Fruit fly (Drosophila melanogaster) whole organism, embryonic: ENCODE data around the gene Kdm3.

ENCODE experiments used
- Atf-2 ChIP-seq: fragments of 200-800 bp; sonication (Bioruptor generic); optimal IDR thresholded peaks from 2 replicates; lab custom pipeline; 2016; ENCODE audit warnings: missing biosample characterization, missing genetic modification characterization
- CG11093 ChIP-seq: fragments of 200-800 bp; sonication (Bioruptor generic); IDR thresholded peaks from 3 replicates; pipeline ENCODE4 v1.3.6; 2022; ENCODE audit warnings: missing biosample characterization, missing genetic modification characterization
- CG15269 ChIP-seq: fragments of 200-800 bp; sonication (Bioruptor generic); optimal IDR thresholded peaks from 2 replicates; lab custom pipeline; 2018; ENCODE audit warnings: missing biosample characterization, mild to moderate bottlenecking, missing genetic modification characterization, moderate library complexity
- CG15479 ChIP-seq: fragments of 200-800 bp; sonication (Bioruptor generic); optimal IDR thresholded peaks from 3 replicates; lab custom pipeline; 2019; ENCODE audit warnings: missing biosample characterization, mild to moderate bottlenecking, missing genetic modification characterization, moderate library complexity
- CG17361 ChIP-seq: fragments of 200-800 bp; sonication (Bioruptor generic); IDR thresholded peaks from 3 replicates; pipeline ENCODE4 v1.3.6; 2022; ENCODE audit warnings: missing biosample characterization, missing genetic modification characterization
- CG17568 ChIP-seq: fragments of 200-800 bp; sonication (Bioruptor generic); optimal IDR thresholded peaks from 2 replicates; lab custom pipeline; 2018; ENCODE audit warnings: missing biosample characterization, mild to moderate bottlenecking, missing genetic modification characterization, moderate library complexity
- CG18476 ChIP-seq: fragments of 200-800 bp; sonication (Bioruptor generic); optimal IDR thresholded peaks from 2 replicates; lab custom pipeline; 2016; ENCODE audit warnings: missing biosample characterization, mild to moderate bottlenecking, missing genetic modification characterization
- CG4328 ChIP-seq: fragments of 200-800 bp; sonication (Bioruptor generic); optimal IDR thresholded peaks from 3 replicates; lab custom pipeline; 2017; ENCODE audit warnings: missing biosample characterization, missing genetic modification reagents, missing genetic modification characterization
- CG4404 ChIP-seq: fragments of 200-800 bp; sonication (Bioruptor generic); IDR thresholded peaks from 2 replicates; pipeline ENCODE4 v1.3.6; 2022; ENCODE audit warnings: missing biosample characterization, missing genetic modification characterization
- CG6272 ChIP-seq: fragments of 200-800 bp; sonication (Bioruptor generic); IDR thresholded peaks from 2 replicates; pipeline ENCODE4 v1.3.6; 2022; ENCODE audit warnings: missing biosample characterization, missing genetic modification characterization
- CG7963 ChIP-seq: fragments of 200-800 bp; sonication (Bioruptor generic); IDR thresholded peaks from 3 replicates; pipeline ENCODE4 v1.3.6; 2022; ENCODE audit warnings: missing biosample characterization, missing genetic modification characterization; ENCODE audit not compliant: partially characterized antibody
- CG8290 ChIP-seq, 3 experiments: fragments of 200-800 bp; sonication (Bioruptor generic); optimal IDR thresholded peaks; 2 replicates each; lab custom pipeline; 2016 to 2019; ENCODE audit warnings: missing biosample characterization in 3 of 3, missing genetic modification characterization in 3 of 3, mild to moderate bottlenecking in 2 of 3, moderate library complexity in 1 of 3
- CG8359 ChIP-seq: fragments of 200-800 bp; sonication (Bioruptor generic); optimal IDR thresholded peaks from 2 replicates; lab custom pipeline; 2017; ENCODE audit warnings: missing biosample characterization, mild to moderate bottlenecking, missing genetic modification characterization, borderline replicate concordance
- CG9215 ChIP-seq: fragments of 200-800 bp; sonication (Bioruptor generic); IDR thresholded peaks from 2 replicates; pipeline ENCODE4 v1.3.6; 2022; ENCODE audit warnings: missing biosample characterization, missing genetic modification characterization
- CkIIα-i1 ChIP-seq: fragments of 200-800 bp; sonication (Bioruptor generic); IDR thresholded peaks from 2 replicates; pipeline ENCODE4 v1.3.6; 2022; ENCODE audit warnings: missing biosample characterization, missing genetic modification characterization
- D19A ChIP-seq: fragments of 200-800 bp; optimal IDR thresholded peaks from 3 replicates; lab custom pipeline; 2019; ENCODE audit warnings: missing biosample characterization, mild to moderate bottlenecking, missing genetic modification characterization, moderate library complexity
- Dll ChIP-seq: fragments of 200-800 bp; sonication (Bioruptor generic); IDR thresholded peaks from 4 replicates; pipeline ENCODE4 v1.3.6; 2022; ENCODE audit warnings: missing biosample characterization, missing genetic modification characterization; ENCODE audit not compliant: partially characterized antibody
- Dp ChIP-seq: fragments of 200-800 bp; sonication (Bioruptor generic); optimal IDR thresholded peaks from 2 replicates; lab custom pipeline; 2018; ENCODE audit warnings: missing biosample characterization, mild to moderate bottlenecking, missing genetic modification characterization, moderate library complexity
- ERR ChIP-seq: fragments of 200-800 bp; sonication (Bioruptor generic); optimal IDR thresholded peaks from 2 replicates; lab custom pipeline; 2016; ENCODE audit warnings: missing biosample characterization, missing genetic modification characterization
- Fer3 ChIP-seq: fragments of 200-800 bp; sonication (Bioruptor generic); optimal IDR thresholded peaks from 2 replicates; lab custom pipeline; 2018; ENCODE audit warnings: missing biosample characterization, mild to moderate bottlenecking, missing genetic modification characterization, moderate library complexity
- H15 ChIP-seq: fragments of 200-800 bp; sonication (Bioruptor generic); IDR thresholded peaks from 3 replicates; pipeline ENCODE4 v1.3.6; 2022; ENCODE audit warnings: missing biosample characterization, missing genetic modification characterization
- Hsf ChIP-seq: fragments of 200-800 bp; sonication (Bioruptor generic); optimal IDR thresholded peaks from 3 replicates; lab custom pipeline; 2016; ENCODE audit warnings: missing biosample characterization, missing genetic modification characterization
- Med ChIP-seq: fragments of 200-800 bp; sonication (Bioruptor generic); peaks from one replicate; lab custom pipeline; 2016; ENCODE audit warnings: missing biosample characterization, missing genetic modification characterization, mild to moderate bottlenecking, inconsistent platforms, moderate library complexity
- Oaz ChIP-seq: fragments of 200-800 bp; sonication (Bioruptor generic); IDR thresholded peaks from 2 replicates; pipeline ENCODE4 v1.3.6; 2022; ENCODE audit warnings: missing biosample characterization, missing genetic modification characterization
- Ptx1 ChIP-seq: fragments of 200-800 bp; sonication (Bioruptor generic); IDR thresholded peaks from 2 replicates; pipeline ENCODE4 v1.3.6; 2022; ENCODE audit warnings: missing biosample characterization, missing genetic modification characterization
- Sox100B ChIP-seq: fragments of 200-800 bp; sonication (Bioruptor generic); optimal IDR thresholded peaks from 3 replicates; lab custom pipeline; 2018; ENCODE audit warnings: missing biosample characterization, mild to moderate bottlenecking, missing genetic modification characterization
- Sox102F ChIP-seq: fragments of 200-800 bp; sonication (Bioruptor generic); optimal IDR thresholded peaks from 2 replicates; lab custom pipeline; 2018; ENCODE audit warnings: missing biosample characterization, mild to moderate bottlenecking, missing genetic modification characterization, moderate library complexity
- Spps ChIP-seq: fragments of 200-800 bp; sonication (Bioruptor generic); optimal IDR thresholded peaks from 2 replicates; lab custom pipeline; 2018; ENCODE audit warnings: missing biosample characterization, mild to moderate bottlenecking, missing genetic modification characterization
- YL-1 ChIP-seq: fragments of 200-800 bp; sonication (Bioruptor generic); optimal IDR thresholded peaks from 3 replicates; lab custom pipeline; 2017; ENCODE audit warnings: missing biosample characterization, mild to moderate bottlenecking, missing genetic modification characterization
- bigmax ChIP-seq: fragments of 200-800 bp; sonication (Bioruptor generic); optimal IDR thresholded peaks from 2 replicates; lab custom pipeline; 2018; ENCODE audit warnings: missing biosample characterization, mild to moderate bottlenecking, missing genetic modification characterization
- crp ChIP-seq, 2 experiments: fragments of 200-800 bp; sonication (Bioruptor generic); optimal IDR thresholded peaks; 2 replicates in 1 of 2; 3 replicates in 1 of 2; lab custom pipeline; 2017; ENCODE audit warnings: missing biosample characterization in 2 of 2, missing genetic modification characterization in 2 of 2, mild to moderate bottlenecking in 1 of 2, moderate library complexity in 1 of 2
- emc ChIP-seq: fragments of 200-800 bp; sonication (Bioruptor generic); optimal IDR thresholded peaks from 2 replicates; lab custom pipeline; 2016; ENCODE audit warnings: missing biosample characterization, missing genetic modification characterization
- fd96Cb ChIP-seq: fragments of 200-800 bp; sonication (Bioruptor generic); optimal IDR thresholded peaks from 2 replicates; lab custom pipeline; 2018; ENCODE audit warnings: missing biosample characterization, mild to moderate bottlenecking, missing genetic modification characterization, moderate library complexity
- gro ChIP-seq: fragments of 200-800 bp; sonication (Bioruptor generic); optimal IDR thresholded peaks from 2 replicates; lab custom pipeline; 2016; ENCODE audit warnings: missing biosample characterization, missing genetic modification characterization
- hb ChIP-seq: fragments of 200-800 bp; sonication (Bioruptor generic); IDR thresholded peaks from 3 replicates; pipeline ENCODE4 v1.3.6; 2022; ENCODE audit warnings: missing biosample characterization, missing genetic modification characterization; ENCODE audit not compliant: partially characterized antibody
- hbn ChIP-seq: fragments of 200-800 bp; sonication (Bioruptor generic); IDR thresholded peaks from 2 replicates; pipeline ENCODE4 v1.3.6; 2022; ENCODE audit warnings: missing biosample characterization, missing genetic modification characterization; ENCODE audit not compliant: partially characterized antibody
- insv ChIP-seq, 2 experiments: fragments of 200-800 bp; sonication (Bioruptor generic); optimal IDR thresholded peaks; 3 replicates each; lab custom pipeline; 2016 to 2018; ENCODE audit warnings: missing biosample characterization in 2 of 2, missing genetic modification characterization in 2 of 2
- jing ChIP-seq: fragments of 200-800 bp; sonication (Bioruptor generic); optimal IDR thresholded peaks from 2 replicates; lab custom pipeline; 2018; ENCODE audit warnings: missing biosample characterization, mild to moderate bottlenecking, missing genetic modification characterization
- klu ChIP-seq: fragments of 200-800 bp; sonication (Bioruptor generic); IDR thresholded peaks from 2 replicates; pipeline ENCODE4 v1.3.6; 2022; ENCODE audit warnings: missing biosample characterization, missing genetic modification characterization
- maf-S ChIP-seq: fragments of 200-800 bp; sonication (Bioruptor generic); optimal IDR thresholded peaks from 2 replicates; lab custom pipeline; 2016; ENCODE audit warnings: missing biosample characterization, missing genetic modification characterization
- mam ChIP-seq: fragments of 200-800 bp; sonication (Bioruptor generic); optimal IDR thresholded peaks from 3 replicates; lab custom pipeline; 2016; ENCODE audit warnings: missing biosample characterization, missing genetic modification characterization
- nom ChIP-seq: fragments of 200-800 bp; sonication (Bioruptor generic); optimal IDR thresholded peaks from 2 replicates; lab custom pipeline; 2017; ENCODE audit warnings: missing biosample characterization, missing genetic modification characterization, mild to moderate bottlenecking, moderate library complexity, missing genetic modification reagents
- pan ChIP-seq, 4 experiments: fragments of >200 bp in 3 of 4; fragments of 200-800 bp in 1 of 4; sonication (Bioruptor generic) in 1 of 4; optimal IDR thresholded peaks in 3 of 4; IDR thresholded peaks in 1 of 4; 2 replicates each; pipeline versions ENCODE4 v1.3.6 to Lab custom; 2017 to 2022; ENCODE audit warnings: missing biosample characterization in 2 of 4, missing genetic modification characterization in 2 of 4, mixed read lengths in 1 of 4
- pb ChIP-seq: fragments of 200-800 bp; sonication (Bioruptor generic); optimal IDR thresholded peaks from 3 replicates; lab custom pipeline; 2016; ENCODE audit warnings: missing biosample characterization, missing genetic modification characterization
- peb ChIP-seq: fragments of 200-800 bp; sonication (Bioruptor generic); IDR thresholded peaks from 2 replicates; pipeline ENCODE4 v1.3.6; 2022; ENCODE audit warnings: missing biosample characterization, missing genetic modification characterization
- pfk ChIP-seq: fragments of 200-800 bp; sonication (Bioruptor generic); optimal IDR thresholded peaks from 2 replicates; lab custom pipeline; 2018; ENCODE audit warnings: missing biosample characterization, mild to moderate bottlenecking, missing genetic modification characterization, moderate library complexity
- prd ChIP-seq, 3 experiments: fragments of >200 bp in 2 of 3; fragments of 200-800 bp in 1 of 3; sonication (Bioruptor generic) in 1 of 3; optimal IDR thresholded peaks in 2 of 3; IDR thresholded peaks in 1 of 3; 2 replicates in 2 of 3; 3 replicates in 1 of 3; pipeline versions ENCODE4 v1.3.6 to Lab custom; 2017 to 2022; ENCODE audit warnings: missing biosample characterization in 1 of 3, missing genetic modification characterization in 1 of 3
- repo ChIP-seq: fragments of 200-800 bp; sonication (Bioruptor generic); optimal IDR thresholded peaks from 2 replicates; lab custom pipeline; 2016; ENCODE audit warnings: missing biosample characterization, missing genetic modification characterization

Gene Kdm3

DNA sequence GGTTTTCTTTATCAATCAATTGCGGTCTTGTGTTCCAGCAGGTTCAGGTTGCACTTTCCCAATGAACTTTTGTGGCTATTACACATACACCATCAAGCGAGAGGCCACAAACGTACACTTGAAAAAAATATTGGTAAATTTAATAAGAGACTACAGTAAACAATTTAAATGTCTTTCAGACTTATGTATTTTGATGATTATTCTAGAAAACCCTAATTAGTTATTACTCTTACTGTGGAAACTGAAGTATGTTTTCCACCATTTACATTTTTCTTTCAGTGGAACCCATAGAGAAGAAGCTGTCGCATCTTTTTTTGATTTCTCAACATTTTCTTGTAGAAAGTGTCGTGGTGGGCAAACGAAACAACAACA is 18.3 kb downstream of the Kdm3 start (continued):
- TF ChIP-seq CG18476 (peak; percentile 90), peb (peak; percentile 82), Sox102F (GFP tag; lab: Kevin White, UChicago) (peak; percentile 99), D19A (peak; percentile 91), CG8359 (peak; percentile 83), pfk (GFP tag; lab: Kevin White, UChicago) (no peak), Atf-2 (peak; percentile 93), insv (GFP tag; optimal IDR thresholded peaks at IDR 0.05; lab: Kevin White, UChicago) (no peak), ERR (GFP tag; lab: Kevin White, UChicago) (peak; percentile 56), CG9215 (no peak), klu (GFP tag; lab: Robert Waterston, UW) (peak; percentile 70), Med (peak; percentile 98), Oaz (GFP tag; lab: Robert Waterston, UW) (peak; percentile 73), Sox100B (GFP tag; lab: Kevin White, UChicago) (peak; percentile 94), CkIIα-i1 (GFP tag; lab: Robert Waterston, UW) (peak; percentile 39; the same call in 1 of the 2 replicates), crp (GFP tag; optimal IDR thresholded peaks at IDR 0.05; lab: Kevin White, UChicago) (peak in 1 of 2 experiments; percentile 46), prd (optimal IDR thresholded peaks at IDR 0.05; lab: Kevin White, UChicago) (no peak), prd (GFP tag; IDR thresholded peaks at IDR 0.05; lab: Robert Waterston, UW) (peak; percentile 93), maf-S (GFP tag; lab: Kevin White, UChicago) (peak; percentile 81), Hsf (GFP tag; lab: Kevin White, UChicago) (peak; percentile 92), fd96Cb (tag; lab: Kevin White, UChicago) (peak; percentile 96), gro (GFP tag; lab: Kevin White, UChicago) (peak; percentile 88), CG4328 (peak; percentile 86), emc (GFP tag; lab: Kevin White, UChicago) (peak; percentile 86), Dp (GFP tag; lab: Kevin White, UChicago) (no peak), hb (GFP tag; lab: Robert Waterston, UW) (no peak), jing (GFP tag; lab: Kevin White, UChicago) (peak; percentile 86), CG4404 (GFP tag; lab: Robert Waterston, UW) (peak; percentile 42), repo (GFP tag; lab: Kevin White, UChicago) (peak; percentile 86), CG11093 (peak; percentile 89), Ptx1 (peak; percentile 92), mam (GFP tag; lab: Kevin White, UChicago) (peak; percentile 87), YL-1 (peak; percentile 70), Dll (no peak), Fer3 (tag; lab: Kevin White, UChicago) (peak; percentile 94), CG6272 (GFP tag; lab: Robert Waterston, UW) (peak; percentile 78), CG8290 (GFP tag; optimal IDR thresholded peaks at IDR 0.05; lab: Kevin White, UChicago) (peak; percentile 77), CG8290 (tag; optimal IDR thresholded peaks at IDR 0.05; lab: Kevin White, UChicago) (peak in 1 of 2 experiments; percentile 66), CG17361 (peak; percentile 97), pan (optimal IDR thresholded peaks at IDR 0.05; lab: Kevin White, UChicago) (no peak), pan (GFP tag; optimal IDR thresholded peaks at IDR 0.05 in 1 of 2, IDR thresholded peaks at IDR 0.05 in 1 of 2) (peak in 1 of 2 experiments; percentile 93), CG17568 (GFP tag; lab: Kevin White, UChicago) (peak; percentile 86), pb (GFP tag; lab: Kevin White, UChicago) (peak; percentile 84), nom (GFP tag; lab: Kevin White, UChicago) (no peak), CG7963 (GFP tag; lab: Robert Waterston, UW) (no peak), bigmax (GFP tag; lab: Kevin White, UChicago) (no peak), CG15479 (GFP tag; lab: Kevin White, UChicago) (no peak), CG15269 (tag; lab: Kevin White, UChicago) (peak; percentile 95), H15 (GFP tag; lab: Robert Waterston, UW) (peak; percentile 90), Spps (tag; lab: Kevin White, UChicago) (peak; percentile 88), hbn (no peak)
